Worm (Caenorhabditis elegans) whole organism, L1 larva: ENCODE results near the gene C33D9.10.

Experiments
- C04F5.9 ChIP-seq: sonication (generic microtip); optimal IDR thresholded peaks from 2 replicates; lab custom pipeline; 2016; ENCODE audit warnings: missing genetic modification characterization, missing compliant biosample characterization
- C34B4.2 ChIP-seq: sonication (generic microtip); optimal IDR thresholded peaks from 2 replicates; lab custom pipeline; 2017; ENCODE audit warnings: mild to moderate bottlenecking, missing genetic modification characterization, missing compliant biosample characterization
- ama-1 ChIP-seq: fragments of 150-350 bp; optimal IDR thresholded peaks from 2 replicates; lab custom pipeline; 2014
- blmp-1 ChIP-seq: fragments of 150-350 bp; optimal IDR thresholded peaks from 2 replicates; lab custom pipeline; 2014; ENCODE audit warnings: missing biosample characterization, missing genetic modification characterization
- ceh-63 ChIP-seq: fragments of 200-800 bp; sonication (Bioruptor generic); optimal IDR thresholded peaks from 2 replicates; lab custom pipeline; 2018; ENCODE audit warnings: mild to moderate bottlenecking, missing genetic modification characterization, missing compliant biosample characterization
- ceh-82 ChIP-seq, 3 experiments: fragments of 150-350 bp in 1 of 3; sonication (generic microtip) in 2 of 3; optimal IDR thresholded peaks; 2 replicates each; lab custom pipeline; 2014 to 2017; ENCODE audit warnings: missing biosample characterization in 3 of 3, missing genetic modification characterization in 3 of 3
- ceh-88 ChIP-seq: fragments of 200-800 bp; sonication (Bioruptor generic); IDR thresholded peaks from 2 replicates; pipeline ENCODE4 v1.3.6; 2022; ENCODE audit warnings: missing genetic modification characterization, missing compliant biosample characterization
- dsc-1 ChIP-seq: sonication (generic microtip); optimal IDR thresholded peaks from 2 replicates; lab custom pipeline; 2016; ENCODE audit warnings: mild to moderate bottlenecking, missing genetic modification characterization, missing compliant biosample characterization
- efl-1 ChIP-seq, 4 experiments: fragments of 150-350 bp; optimal IDR thresholded peaks in 3 of 4; peaks in 1 of 4; 1 replicate in 1 of 4; 2 replicates in 3 of 4; lab custom pipeline; 2014; ENCODE audit warnings: missing biosample characterization in 2 of 4, missing genetic modification characterization in 2 of 4, missing genetic modification reagents in 2 of 4
- egl-13 ChIP-seq: sonication (generic microtip); optimal IDR thresholded peaks from 2 replicates; lab custom pipeline; 2016; ENCODE audit warnings: missing genotype, missing genetic modification reagents, missing genetic modification characterization, missing compliant biosample characterization
- egl-27 ChIP-seq, 2 experiments: fragments of 150-350 bp in 1 of 2; sonication (generic microtip); optimal IDR thresholded peaks; 3 replicates each; lab custom pipeline; 2017 to 2018; ENCODE audit warnings: missing biosample characterization in 2 of 2, missing genetic modification characterization in 2 of 2, missing genetic modification reagents in 2 of 2
- elt-3 ChIP-seq, 6 experiments: fragments of 150-350 bp in 1 of 6; sonication (generic microtip); optimal IDR thresholded peaks; 2 replicates each; lab custom pipeline; 2017 to 2018; ENCODE audit warnings: missing biosample characterization in 6 of 6, missing genetic modification characterization in 6 of 6, inconsistent platforms in 1 of 6
- fkh-10 ChIP-seq: sonication (generic microtip); optimal IDR thresholded peaks from 2 replicates; lab custom pipeline; 2017; ENCODE audit warnings: missing biosample characterization, missing genetic modification reagents, missing genetic modification characterization
- fkh-4 ChIP-seq: sonication (generic microtip); optimal IDR thresholded peaks from 2 replicates; lab custom pipeline; 2016; ENCODE audit warnings: missing compliant biosample characterization, missing genetic modification characterization, borderline replicate concordance
- fkh-8 ChIP-seq: sonication (generic microtip); optimal IDR thresholded peaks from 2 replicates; lab custom pipeline; 2016; ENCODE audit warnings: mild to moderate bottlenecking, missing genetic modification characterization, missing compliant biosample characterization
- grh-1 ChIP-seq: fragments of 200-800 bp; sonication (Bioruptor generic); IDR thresholded peaks from 2 replicates; pipeline ENCODE4 v1.3.6; 2022; ENCODE audit warnings: missing genetic modification reagents, missing genetic modification characterization, missing compliant biosample characterization
- hlh-17 ChIP-seq: fragments of 200-800 bp; sonication (Bioruptor generic); optimal IDR thresholded peaks from 2 replicates; lab custom pipeline; 2018; ENCODE audit warnings: missing genetic modification characterization, mild to moderate bottlenecking, missing compliant biosample characterization, moderate library complexity, borderline replicate concordance
- irx-1 ChIP-seq: sonication (generic microtip); optimal IDR thresholded peaks from 2 replicates; lab custom pipeline; 2016; ENCODE audit warnings: missing genetic modification characterization, missing compliant biosample characterization
- lin-13 ChIP-seq: fragments of 150-350 bp; optimal IDR thresholded peaks from 2 replicates; lab custom pipeline; 2014; ENCODE audit warnings: missing biosample characterization, missing genetic modification reagents, missing genetic modification characterization
- lin-14 ChIP-seq: fragments of 200-800 bp; sonication (Bioruptor generic); optimal IDR thresholded peaks from 2 replicates; lab custom pipeline; 2018; ENCODE audit warnings: mild to moderate bottlenecking, missing genetic modification characterization, moderate library complexity, missing compliant biosample characterization
- lin-15B ChIP-seq: fragments of 150-350 bp; sonication (generic microtip); optimal IDR thresholded peaks from 3 replicates; lab custom pipeline; 2014; ENCODE audit warnings: missing biosample characterization, missing genetic modification characterization
- lsy-2 ChIP-seq, 2 experiments: fragments of 150-350 bp; optimal IDR thresholded peaks; 2 replicates each; lab custom pipeline; 2014; ENCODE audit warnings: missing biosample characterization in 2 of 2, missing genetic modification characterization in 2 of 2
- mab-9 ChIP-seq: fragments of 200-800 bp; sonication (Bioruptor generic); IDR thresholded peaks from 2 replicates; pipeline ENCODE4 v1.3.6; 2022; ENCODE audit warnings: missing genetic modification reagents, missing genetic modification characterization, missing compliant biosample characterization
- mdl-1 ChIP-seq, 2 experiments: fragments of 150-350 bp; optimal IDR thresholded peaks; 2 replicates each; lab custom pipeline; 2014 to 2017; ENCODE audit warnings: missing biosample characterization in 2 of 2, missing genetic modification characterization in 2 of 2, inconsistent platforms in 1 of 2
- mep-1 ChIP-seq: fragments of 150-350 bp; optimal IDR thresholded peaks from 2 replicates; lab custom pipeline; 2014; ENCODE audit warnings: missing biosample characterization, missing genetic modification characterization
- nhr-28 ChIP-seq: fragments of 150-350 bp; optimal IDR thresholded peaks from 2 replicates; lab custom pipeline; 2014; ENCODE audit warnings: missing biosample characterization, missing genetic modification characterization
- nhr-71 ChIP-seq: sonication (generic microtip); optimal IDR thresholded peaks from 2 replicates; lab custom pipeline; 2016; ENCODE audit warnings: mild to moderate bottlenecking, missing genetic modification characterization, moderate library complexity, missing compliant biosample characterization
- nhr-84 ChIP-seq: sonication (generic microtip); optimal IDR thresholded peaks from 2 replicates; lab custom pipeline; 2017; ENCODE audit warnings: missing biosample characterization, missing genetic modification characterization
- nhr-85 ChIP-seq: sonication (generic microtip); peaks from one replicate; lab custom pipeline; 2016; ENCODE audit warnings: missing genetic modification characterization, inconsistent platforms, missing compliant biosample characterization
- nhr-90 ChIP-seq: sonication (generic microtip); optimal IDR thresholded peaks from 2 replicates; lab custom pipeline; 2016; ENCODE audit warnings: mild to moderate bottlenecking, missing genetic modification characterization, missing compliant biosample characterization; ENCODE audit not compliant: poor library complexity
- pag-3 ChIP-seq: sonication (generic microtip); optimal IDR thresholded peaks from 2 replicates; lab custom pipeline; 2017; ENCODE audit warnings: missing genetic modification characterization, mild to moderate bottlenecking, missing compliant biosample characterization, antibody characterized with exemption, borderline replicate concordance; ENCODE audit not compliant: insufficient read depth
- pqm-1 ChIP-seq: sonication (generic microtip); optimal IDR thresholded peaks from 3 replicates; lab custom pipeline; 2017; ENCODE audit warnings: missing biosample characterization, missing genetic modification characterization
- rnt-1 ChIP-seq: sonication (generic microtip); optimal IDR thresholded peaks from 2 replicates; lab custom pipeline; 2016; ENCODE audit warnings: mild to moderate bottlenecking, missing genetic modification characterization, moderate library complexity, missing compliant biosample characterization
- skn-1 ChIP-seq: fragments of 150-350 bp; optimal IDR thresholded peaks from 2 replicates; lab custom pipeline; 2014; ENCODE audit warnings: missing biosample characterization, missing genetic modification characterization
- snpc-4 ChIP-seq: fragments of 150-350 bp; optimal IDR thresholded peaks from 2 replicates; lab custom pipeline; 2014; ENCODE audit warnings: missing biosample characterization, missing genetic modification characterization
- sptf-1 ChIP-seq: fragments of 150-350 bp; optimal IDR thresholded peaks from 2 replicates; lab custom pipeline; 2014; ENCODE audit warnings: missing biosample characterization, missing genetic modification characterization
- sup-37 ChIP-seq: fragments of 200-800 bp; sonication (Bioruptor generic); optimal IDR thresholded peaks from 2 replicates; lab custom pipeline; 2018; ENCODE audit warnings: mild to moderate bottlenecking, missing genetic modification characterization, missing compliant biosample characterization
- swsn-7 ChIP-seq: sonication (generic microtip); optimal IDR thresholded peaks from 2 replicates; lab custom pipeline; 2016; ENCODE audit warnings: missing genetic modification characterization, missing compliant biosample characterization
- unc-30 ChIP-seq: sonication (generic microtip); optimal IDR thresholded peaks from 2 replicates; lab custom pipeline; 2017; ENCODE audit warnings: missing biosample characterization, missing genetic modification characterization
- xbp-1 ChIP-seq: sonication (generic microtip); optimal IDR thresholded peaks from 2 replicates; lab custom pipeline; 2016; ENCODE audit warnings: missing genetic modification characterization, missing compliant biosample characterization
- zip-4 ChIP-seq: fragments of 200-800 bp; sonication (Bioruptor generic); optimal IDR thresholded peaks from 2 replicates; lab custom pipeline; 2018; ENCODE audit warnings: mild to moderate bottlenecking, missing genetic modification characterization, moderate library complexity, missing compliant biosample characterization
- ztf-11 ChIP-seq, 2 experiments: sonication (generic microtip); optimal IDR thresholded peaks; 2 replicates each; lab custom pipeline; 2016 to 2017; ENCODE audit warnings: missing genetic modification characterization in 2 of 2, missing biosample characterization in 1 of 2, missing compliant biosample characterization in 1 of 2

Gene C33D9.10

ce11 chrIV:8762471-8762870 is 25.5 kb downstream of the C33D9.10 start (continued):
- TF ChIP-seq skn-1 (tag; lab: Kevin White, UChicago): peak; percentile 11
- TF ChIP-seq ztf-11 (tag; optimal IDR thresholded peaks at IDR 0.05; lab: Kevin White, UChicago): no peak
- TF ChIP-seq egl-13 (tag; lab: Kevin White, UChicago): peak; percentile 46
- no peak for TF ChIP-seq mab-9
- TF ChIP-seq nhr-71 (tag; lab: Kevin White, UChicago): peak; percentile 53
- no peak for TF ChIP-seq nhr-84 (tag; lab: Kevin White, UChicago)
- no peak for TF ChIP-seq egl-27 (tag; optimal IDR thresholded peaks at IDR 0.05; lab: Kevin White, UChicago)
- no peak for TF ChIP-seq grh-1 (GFP tag; lab: Robert Waterston, UW)
- peak; percentile 65 for TF ChIP-seq fkh-4 (tag; lab: Kevin White, UChicago)
- TF ChIP-seq ceh-82 (tag; optimal IDR thresholded peaks at IDR 0.05; lab: Kevin White, UChicago): peak; percentile 15 to 66 (median 34)
- TF ChIP-seq lin-15B (tag; lab: Kevin White, UChicago): no peak
- no peak for TF ChIP-seq pag-3 (tag; lab: Kevin White, UChicago)
- peak; percentile 92 for TF ChIP-seq lin-14 (GFP tag; lab: Kevin White, UChicago)
- TF ChIP-seq fkh-8: peak; percentile 47
- no peak for TF ChIP-seq C04F5.9 (tag; lab: Kevin White, UChicago)
- TF ChIP-seq blmp-1 (tag; lab: Kevin White, UChicago): no peak
- no peak for TF ChIP-seq ceh-63 (GFP tag; lab: Kevin White, UChicago)
- peak; percentile 21 to 43 for TF ChIP-seq lsy-2 (tag; optimal IDR thresholded peaks at IDR 0.05; lab: Kevin White, UChicago)
- no peak for TF ChIP-seq mdl-1 (tag; optimal IDR thresholded peaks at IDR 0.05; lab: Kevin White, UChicago)
- TF ChIP-seq fkh-10 (GFP tag; lab: Kevin White, UChicago): peak; percentile 84
- TF ChIP-seq nhr-90 (tag; lab: Kevin White, UChicago): no peak
- TF ChIP-seq snpc-4 (tag; lab: Kevin White, UChicago): no peak
- TF ChIP-seq nhr-85 (tag; lab: Kevin White, UChicago): no peak
- no peak for TF ChIP-seq zip-4 (GFP tag; lab: Kevin White, UChicago)
- TF ChIP-seq elt-3 (tag; optimal IDR thresholded peaks at IDR 0.05; lab: Kevin White, UChicago): no peak
- peak; percentile 24 for TF ChIP-seq irx-1 (tag; lab: Kevin White, UChicago)
- no peak for TF ChIP-seq hlh-17 (GFP tag; lab: Kevin White, UChicago)
- TF ChIP-seq efl-1 (optimal IDR thresholded peaks at IDR 0.05; lab: Kevin White, UChicago): peak; percentile 43 to 56
- TF ChIP-seq efl-1 (GFP tag; optimal IDR thresholded peaks at IDR 0.05 in 1 of 2; lab: Kevin White, UChicago): peak in 1 of 2 experiments; percentile 9
- no peak for TF ChIP-seq C34B4.2 (tag; lab: Kevin White, UChicago)

ce11 chrIV:8761896-8762295 is 26.1 kb downstream of the C33D9.10 start, which contains the start of the genes F20C5.11 and klp-11:
Gene F20C5.11, minus strand, starts transcription at chrIV:8761996.
Gene klp-11, minus strand, starts transcription at chrIV:8762066.
- TF ChIP-seq rnt-1 (tag; lab: Kevin White, UChicago) (no peak), lsy-2 (tag; optimal IDR thresholded peaks at IDR 0.05; lab: Kevin White, UChicago) (no peak), ceh-88 (GFP tag; lab: Robert Waterston, UW) (no peak), lin-13 (GFP tag; lab: Kevin White, UChicago) (no peak), sup-37 (GFP tag; lab: Kevin White, UChicago) (no peak), xbp-1 (tag; lab: Kevin White, UChicago) (no peak), nhr-85 (tag; lab: Kevin White, UChicago) (no peak), mep-1 (no peak), sptf-1 (no peak), nhr-28 (tag; lab: Kevin White, UChicago) (no peak), dsc-1 (tag; lab: Kevin White, UChicago) (no peak), hlh-17 (GFP tag; lab: Kevin White, UChicago) (no peak), ama-1 (no peak), pqm-1 (no peak), zip-4 (GFP tag; lab: Kevin White, UChicago) (no peak), lin-14 (GFP tag; lab: Kevin White, UChicago) (no peak), swsn-7 (tag; lab: Kevin White, UChicago) (no peak), unc-30 (tag; lab: Kevin White, UChicago) (no peak)
